Fruit fly (Drosophila melanogaster) whole organism, embryonic: ENCODE measurements around the gene CG32073.

Source experiments
- BtbVII ChIP-seq: fragments of 200-800 bp; sonication (Bioruptor generic); optimal IDR thresholded peaks from 3 replicates; lab custom pipeline; 2017; ENCODE audit warnings: missing biosample characterization, mild to moderate bottlenecking, missing genetic modification characterization
- CG10267 ChIP-seq: fragments of 200-800 bp; sonication (Bioruptor generic); optimal IDR thresholded peaks from 2 replicates; lab custom pipeline; 2018; ENCODE audit warnings: missing biosample characterization, mild to moderate bottlenecking, missing genetic modification characterization, moderate library complexity
- CG10565 ChIP-seq: fragments of 200-800 bp; sonication (Bioruptor generic); optimal IDR thresholded peaks from 3 replicates; lab custom pipeline; 2016; ENCODE audit warnings: missing biosample characterization, mild to moderate bottlenecking, missing genetic modification characterization
- CG10959 ChIP-seq: fragments of 200-800 bp; sonication (Bioruptor generic); IDR thresholded peaks from 2 replicates; pipeline ENCODE4 v1.3.6; 2022; ENCODE audit warnings: missing biosample characterization, missing genetic modification characterization
- CG14014 ChIP-seq: fragments of 200-800 bp; sonication (Bioruptor generic); IDR thresholded peaks from 2 replicates; pipeline ENCODE4 v1.3.6; 2022; ENCODE audit warnings: missing biosample characterization, missing genetic modification characterization
- CG14860 ChIP-seq: fragments of 200-800 bp; sonication (Bioruptor generic); IDR thresholded peaks from 3 replicates; pipeline ENCODE4 v1.3.6; 2022; ENCODE audit warnings: missing biosample characterization, missing genetic modification characterization; ENCODE audit not compliant: partially characterized antibody
- CG17568 ChIP-seq: fragments of 200-800 bp; sonication (Bioruptor generic); optimal IDR thresholded peaks from 2 replicates; lab custom pipeline; 2018; ENCODE audit warnings: missing biosample characterization, mild to moderate bottlenecking, missing genetic modification characterization, moderate library complexity
- CG2202 ChIP-seq: fragments of 200-800 bp; sonication (Bioruptor generic); optimal IDR thresholded peaks from 2 replicates; lab custom pipeline; 2018; ENCODE audit warnings: missing biosample characterization, mild to moderate bottlenecking, missing genetic modification characterization
- CG2678 ChIP-seq: fragments of 200-800 bp; sonication (Bioruptor generic); optimal IDR thresholded peaks from 3 replicates; lab custom pipeline; 2019; ENCODE audit warnings: missing biosample characterization, mild to moderate bottlenecking, missing genetic modification characterization, moderate library complexity
- CG3995 ChIP-seq: fragments of 200-800 bp; sonication (Bioruptor generic); optimal IDR thresholded peaks from 3 replicates; lab custom pipeline; 2016; ENCODE audit warnings: missing biosample characterization, missing genetic modification characterization
- CG43689 ChIP-seq: fragments of 200-800 bp; sonication (Bioruptor generic); IDR thresholded peaks from 2 replicates; pipeline ENCODE4 v1.3.6; 2022; ENCODE audit warnings: missing biosample characterization, missing genetic modification characterization
- CG6254 ChIP-seq: fragments of 200-800 bp; sonication (Bioruptor generic); optimal IDR thresholded peaks from 3 replicates; lab custom pipeline; 2017; ENCODE audit warnings: mild to moderate bottlenecking, missing biosample characterization, missing genetic modification reagents, missing genetic modification characterization
- CG8944 ChIP-seq: fragments of 200-800 bp; sonication (Bioruptor generic); optimal IDR thresholded peaks from 3 replicates; lab custom pipeline; 2016; ENCODE audit warnings: missing biosample characterization, missing genetic modification characterization
- CG9797 ChIP-seq: fragments of 200-800 bp; sonication (Bioruptor generic); optimal IDR thresholded peaks from 3 replicates; lab custom pipeline; 2018; ENCODE audit warnings: missing biosample characterization, mild to moderate bottlenecking, missing genetic modification characterization
- CG9932 ChIP-seq: fragments of 200-800 bp; sonication (Bioruptor generic); IDR thresholded peaks from 2 replicates; pipeline ENCODE4 v1.3.6; 2022; ENCODE audit warnings: missing biosample characterization, missing genetic modification characterization
- D ChIP-seq, 2 experiments: fragments of 200-800 bp in 1 of 2; fragments of >200 bp in 1 of 2; sonication (Bioruptor generic) in 1 of 2; optimal IDR thresholded peaks; 2 replicates in 1 of 2; 3 replicates in 1 of 2; lab custom pipeline; 2017; ENCODE audit warnings: mild to moderate bottlenecking in 1 of 2, missing biosample characterization in 1 of 2, missing genetic modification characterization in 1 of 2, missing genetic modification reagents in 1 of 2
- D19A ChIP-seq: fragments of 200-800 bp; optimal IDR thresholded peaks from 3 replicates; lab custom pipeline; 2019; ENCODE audit warnings: missing biosample characterization, mild to moderate bottlenecking, missing genetic modification characterization, moderate library complexity
- GATAe ChIP-seq: fragments of 200-800 bp; sonication (Bioruptor generic); conservative IDR thresholded peaks from 2 replicates; pipeline ENCODE4 v1.3.6; 2022; ENCODE audit warnings: missing biosample characterization, missing genetic modification characterization
- Hey ChIP-seq: fragments of 200-800 bp; sonication (Bioruptor generic); optimal IDR thresholded peaks from 3 replicates; lab custom pipeline; 2018; ENCODE audit warnings: missing biosample characterization, mild to moderate bottlenecking, missing genetic modification characterization
- HmgD ChIP-seq: fragments of 200-800 bp; sonication (Bioruptor generic); optimal IDR thresholded peaks from 3 replicates; lab custom pipeline; 2016; ENCODE audit warnings: missing biosample characterization, missing genetic modification characterization
- Jarid2 ChIP-seq: fragments of 200-800 bp; sonication (Bioruptor generic); optimal IDR thresholded peaks from 3 replicates; lab custom pipeline; 2017; ENCODE audit warnings: mild to moderate bottlenecking, missing biosample characterization, missing genetic modification reagents, missing genetic modification characterization
- MTF-1 ChIP-seq: fragments of 200-800 bp; sonication (Bioruptor generic); optimal IDR thresholded peaks from 2 replicates; lab custom pipeline; 2018; ENCODE audit warnings: missing biosample characterization, mild to moderate bottlenecking, missing genetic modification characterization, borderline replicate concordance
- Pdp1 ChIP-seq, 2 experiments: fragments of 200-800 bp; sonication (Bioruptor generic); optimal IDR thresholded peaks; 3 replicates each; lab custom pipeline; 2016; ENCODE audit warnings: missing biosample characterization in 2 of 2, missing genetic modification characterization in 2 of 2, mild to moderate bottlenecking in 1 of 2, moderate library complexity in 1 of 2
- Poxn ChIP-seq: fragments of 200-800 bp; sonication (Bioruptor generic); IDR thresholded peaks from 2 replicates; pipeline ENCODE4 v1.3.6; 2022; ENCODE audit warnings: missing biosample characterization, missing genetic modification characterization
- Sry-β ChIP-seq: fragments of 200-800 bp; sonication (Bioruptor generic); optimal IDR thresholded peaks from 2 replicates; lab custom pipeline; 2018; ENCODE audit warnings: missing biosample characterization, mild to moderate bottlenecking, missing genetic modification characterization, moderate library complexity
- abd-A ChIP-seq: fragments of 200-800 bp; sonication (Bioruptor generic); optimal IDR thresholded peaks from 3 replicates; lab custom pipeline; 2019; ENCODE audit warnings: missing biosample characterization, mild to moderate bottlenecking, missing genetic modification characterization, moderate library complexity
- aop ChIP-seq: fragments of 200-800 bp; sonication (Bioruptor generic); IDR thresholded peaks from 2 replicates; pipeline ENCODE4 v1.3.6; 2022; ENCODE audit warnings: missing biosample characterization, missing genetic modification characterization
- az2 ChIP-seq: fragments of 200-800 bp; sonication (Bioruptor generic); optimal IDR thresholded peaks from 3 replicates; lab custom pipeline; 2016; ENCODE audit warnings: missing biosample characterization, missing genetic modification characterization
- bcd ChIP-seq: fragments of 200-800 bp; sonication (Bioruptor generic); optimal IDR thresholded peaks from 2 replicates; lab custom pipeline; 2017; ENCODE audit warnings: missing biosample characterization, mild to moderate bottlenecking, missing genetic modification characterization
- bowl ChIP-seq: fragments of 200-800 bp; sonication (Bioruptor generic); IDR thresholded peaks from 2 replicates; pipeline ENCODE4 v1.3.6; 2022; ENCODE audit warnings: missing biosample characterization, missing genetic modification characterization
- btn ChIP-seq: fragments of 200-800 bp; sonication (Bioruptor generic); optimal IDR thresholded peaks from 2 replicates; lab custom pipeline; 2016; ENCODE audit warnings: missing biosample characterization, missing genetic modification characterization
- cato ChIP-seq: fragments of 200-800 bp; sonication (Bioruptor generic); optimal IDR thresholded peaks from 2 replicates; lab custom pipeline; 2016; ENCODE audit warnings: missing biosample characterization, missing genetic modification characterization, borderline replicate concordance
- chinmo ChIP-seq: fragments of 200-800 bp; sonication (Bioruptor generic); IDR thresholded peaks from 4 replicates; pipeline ENCODE4 v1.3.6; 2022; ENCODE audit warnings: missing biosample characterization, missing genetic modification characterization; ENCODE audit not compliant: partially characterized antibody
- emc ChIP-seq: fragments of 200-800 bp; sonication (Bioruptor generic); optimal IDR thresholded peaks from 2 replicates; lab custom pipeline; 2016; ENCODE audit warnings: missing biosample characterization, missing genetic modification characterization
- fd96Cb ChIP-seq: fragments of 200-800 bp; sonication (Bioruptor generic); optimal IDR thresholded peaks from 2 replicates; lab custom pipeline; 2018; ENCODE audit warnings: missing biosample characterization, mild to moderate bottlenecking, missing genetic modification characterization, moderate library complexity
- gro ChIP-seq: fragments of 200-800 bp; sonication (Bioruptor generic); optimal IDR thresholded peaks from 2 replicates; lab custom pipeline; 2016; ENCODE audit warnings: missing biosample characterization, missing genetic modification characterization
- gsb-n ChIP-seq: fragments of 200-800 bp; sonication (Bioruptor generic); optimal IDR thresholded peaks from 3 replicates; lab custom pipeline; 2018; ENCODE audit warnings: missing biosample characterization, mild to moderate bottlenecking, missing genetic modification characterization
- mirr ChIP-seq: fragments of 200-800 bp; sonication (Bioruptor generic); optimal IDR thresholded peaks from 3 replicates; lab custom pipeline; 2018; ENCODE audit warnings: missing biosample characterization, mild to moderate bottlenecking, missing genetic modification characterization
- mld ChIP-seq: fragments of 200-800 bp; sonication (Bioruptor generic); IDR thresholded peaks from 3 replicates; pipeline ENCODE4 v1.3.6; 2022; ENCODE audit warnings: missing biosample characterization, missing genetic modification characterization; ENCODE audit not compliant: partially characterized antibody
- pb ChIP-seq: fragments of 200-800 bp; sonication (Bioruptor generic); optimal IDR thresholded peaks from 3 replicates; lab custom pipeline; 2016; ENCODE audit warnings: missing biosample characterization, missing genetic modification characterization
- phol ChIP-seq: fragments of 200-800 bp; sonication (Bioruptor generic); optimal IDR thresholded peaks from 3 replicates; lab custom pipeline; 2018; ENCODE audit warnings: missing biosample characterization, mild to moderate bottlenecking, missing genetic modification characterization, moderate library complexity
- ranshi ChIP-seq: fragments of 200-800 bp; sonication (Bioruptor generic); IDR thresholded peaks from 2 replicates; pipeline ENCODE4 v1.3.6; 2022; ENCODE audit warnings: missing biosample characterization, missing genetic modification characterization
- sqz ChIP-seq: fragments of 200-800 bp; sonication (Bioruptor generic); optimal IDR thresholded peaks from 3 replicates; lab custom pipeline; 2018; ENCODE audit warnings: missing biosample characterization, mild to moderate bottlenecking, missing genetic modification characterization
- tio ChIP-seq: fragments of 200-800 bp; sonication (Bioruptor generic); optimal IDR thresholded peaks from 2 replicates; lab custom pipeline; 2017; ENCODE audit warnings: missing biosample characterization, missing genetic modification characterization, inconsistent platforms
- tll ChIP-seq, 2 experiments: fragments of 200-800 bp in 1 of 2; fragments of >200 bp in 1 of 2; sonication (Bioruptor generic) in 1 of 2; optimal IDR thresholded peaks; 2 replicates each; lab custom pipeline; 2017 to 2019; ENCODE audit warnings: missing biosample characterization in 2 of 2, missing genetic modification characterization in 2 of 2, mild to moderate bottlenecking in 1 of 2, moderate library complexity in 1 of 2
- tup ChIP-seq: fragments of 200-800 bp; sonication (Bioruptor generic); optimal IDR thresholded peaks from 2 replicates; lab custom pipeline; 2016; ENCODE audit warnings: missing biosample characterization, mild to moderate bottlenecking, missing genetic modification characterization, moderate library complexity
- usp ChIP-seq: fragments of >200 bp; optimal IDR thresholded peaks from 2 replicates; lab custom pipeline; 2017; ENCODE audit warnings: missing biosample characterization, missing genetic modification characterization
- wor ChIP-seq: fragments of 200-800 bp; sonication (Bioruptor generic); IDR thresholded peaks from 2 replicates; pipeline ENCODE4 v1.3.6; 2022; ENCODE audit warnings: missing biosample characterization, missing genetic modification characterization
- zfh1 ChIP-seq: fragments of 200-800 bp; sonication (Bioruptor generic); IDR thresholded peaks from 3 replicates; pipeline ENCODE4 v1.3.6; 2022; ENCODE audit warnings: missing biosample characterization, missing genetic modification characterization

The CG32073 gene

dm6 chr3L:11093046-11093520 is 14.3 kb downstream of the CG32073 start, which contains the start of gene JIL-1 (continued):
- peak; percentile 71 for TF ChIP-seq bcd
- TF ChIP-seq HmgD (GFP tag; lab: Kevin White, UChicago): no peak
- TF ChIP-seq CG17568 (GFP tag; lab: Kevin White, UChicago): peak; percentile 25
- TF ChIP-seq Pdp1 (GFP tag; optimal IDR thresholded peaks at IDR 0.05; lab: Kevin White, UChicago): peak; percentile 1 to 59
- TF ChIP-seq mirr (GFP tag; lab: Kevin White, UChicago): no peak
- 0 out of 2 replicates have a peak, but pooled peaks have one; percentile 11 for TF ChIP-seq wor
- TF ChIP-seq tll (GFP tag; optimal IDR thresholded peaks at IDR 0.05; lab: Kevin White, UChicago): no peak
- no peak for TF ChIP-seq pb (GFP tag; lab: Kevin White, UChicago)
- TF ChIP-seq CG9932 (GFP tag; lab: Robert Waterston, UW): peak; percentile 95
- TF ChIP-seq aop (GFP tag; lab: Robert Waterston, UW): 0 out of 2 replicates have a peak, but pooled peaks have one; percentile 39
- peak; percentile 21 for TF ChIP-seq cato (GFP tag; lab: Kevin White, UChicago)
- TF ChIP-seq gsb-n (tag; lab: Kevin White, UChicago): peak; percentile 32
- TF ChIP-seq CG10565 (GFP tag; lab: Kevin White, UChicago): no peak
- no peak for TF ChIP-seq GATAe (GFP tag; lab: Robert Waterston, UW)
- peak; percentile 34 for TF ChIP-seq CG2202 (tag; lab: Kevin White, UChicago)
- TF ChIP-seq ranshi (GFP tag; lab: Robert Waterston, UW): peak; percentile 63
- TF ChIP-seq tup (GFP tag; lab: Kevin White, UChicago): peak; percentile 3
- no peak for TF ChIP-seq usp
- no peak for TF ChIP-seq MTF-1
- no peak for TF ChIP-seq tio
- peak; percentile 41 for TF ChIP-seq CG3995
- TF ChIP-seq BtbVII (GFP tag; lab: Kevin White, UChicago): peak; percentile 39
- peak; percentile 67; the same call in 2 of the 4 replicates for TF ChIP-seq chinmo (GFP tag; lab: Robert Waterston, UW)
- TF ChIP-seq fd96Cb: peak; percentile 40
- TF ChIP-seq mld (GFP tag; lab: Robert Waterston, UW): peak; percentile 79
- peak; percentile 62 for TF ChIP-seq CG14014
- TF ChIP-seq abd-A (tag; lab: Kevin White, UChicago): peak; percentile 28
- TF ChIP-seq Jarid2 (GFP tag; lab: Kevin White, UChicago): peak; percentile 27
- peak; percentile 56 for TF ChIP-seq CG2678 (tag; lab: Kevin White, UChicago)
- peak; percentile 12 for TF ChIP-seq CG8944 (GFP tag; lab: Kevin White, UChicago)
- 0 out of 2 replicates have a peak, but pooled peaks have one; percentile 31 for TF ChIP-seq CG43689 (GFP tag; lab: Robert Waterston, UW)
- TF ChIP-seq Hey (tag; lab: Kevin White, UChicago): no peak
- no peak; the same call in 1 of the 2 replicates for TF ChIP-seq bowl (GFP tag; lab: Robert Waterston, UW)
- no peak for TF ChIP-seq CG6254 (GFP tag; lab: Kevin White, UChicago)
- TF ChIP-seq emc (GFP tag; lab: Kevin White, UChicago): peak; percentile 8
- peak; percentile 85; the same call in 2 of the 3 replicates for TF ChIP-seq zfh1
- TF ChIP-seq CG10267: peak; percentile 96
- no peak for TF ChIP-seq Poxn (GFP tag; lab: Robert Waterston, UW)
- TF ChIP-seq D (optimal IDR thresholded peaks at IDR 0.05; lab: Kevin White, UChicago): no peak
- TF ChIP-seq D (GFP tag; optimal IDR thresholded peaks at IDR 0.05; lab: Kevin White, UChicago): peak; percentile 1
- TF ChIP-seq D19A (tag; lab: Kevin White, UChicago): no peak
- TF ChIP-seq CG14860 (GFP tag; lab: Robert Waterston, UW): peak; percentile 86
- TF ChIP-seq CG9797 (GFP tag; lab: Kevin White, UChicago): peak; percentile 18
- peak; percentile 4 for TF ChIP-seq Sry-β (GFP tag; lab: Kevin White, UChicago)
- peak; percentile 13 for TF ChIP-seq sqz (GFP tag; lab: Kevin White, UChicago)
- peak; percentile 65 for TF ChIP-seq phol (tag; lab: Kevin White, UChicago)
- TF ChIP-seq az2 (GFP tag; lab: Kevin White, UChicago): peak; percentile 48
- no peak for TF ChIP-seq btn (GFP tag; lab: Kevin White, UChicago)
- TF ChIP-seq gro: peak; percentile 48
- TF ChIP-seq CG10959 (GFP tag; lab: Robert Waterston, UW): peak; percentile 56
